Worm (Caenorhabditis elegans) whole organism, young adult: ENCODE measurements around the gene C38C5.1.

Source experiments
- F49E8.2 ChIP-seq: sonication (generic microtip); optimal IDR thresholded peaks from 3 replicates; lab custom pipeline; 2017; ENCODE audit warnings: missing genetic modification characterization, mild to moderate bottlenecking, missing compliant biosample characterization, antibody characterized with exemption, moderate library complexity; ENCODE audit not compliant: insufficient read depth
- T26A5.8 ChIP-seq: sonication (generic microtip); optimal IDR thresholded peaks from 2 replicates; lab custom pipeline; 2016; ENCODE audit warnings: missing genetic modification characterization, missing compliant biosample characterization
- bed-2 ChIP-seq: fragments of 200-800 bp; sonication (Bioruptor generic); IDR thresholded peaks from 2 replicates; pipeline ENCODE4 v1.3.6; 2022; ENCODE audit warnings: missing genetic modification reagents, missing genetic modification characterization, missing compliant biosample characterization
- ceh-40 ChIP-seq: fragments of 200-800 bp; sonication (Bioruptor generic); IDR thresholded peaks from 2 replicates; pipeline ENCODE4 v1.3.6; 2022; ENCODE audit warnings: missing genetic modification characterization, missing compliant biosample characterization
- die-1 ChIP-seq: sonication (generic microtip); optimal IDR thresholded peaks from 2 replicates; lab custom pipeline; 2016; ENCODE audit warnings: missing genotype, mild to moderate bottlenecking, missing genetic modification characterization, missing compliant biosample characterization
- lin-35 ChIP-seq, 3 experiments: fragments of 150-350 bp in 2 of 3; sonication (generic microtip) in 1 of 3; optimal IDR thresholded peaks; 2 replicates each; lab custom pipeline; 2014 to 2018; ENCODE audit warnings: missing biosample characterization in 3 of 3, missing genetic modification characterization in 3 of 3, missing genetic modification reagents in 3 of 3
- lin-40 ChIP-seq: sonication (generic microtip); optimal IDR thresholded peaks from 2 replicates; lab custom pipeline; 2016; ENCODE audit warnings: missing genetic modification characterization, mild to moderate bottlenecking, missing compliant biosample characterization, missing genotype, missing genetic modification reagents
- snpc-1.1 ChIP-seq: sonication (generic microtip); optimal IDR thresholded peaks from 2 replicates; lab custom pipeline; 2017; ENCODE audit warnings: missing genetic modification characterization, mild to moderate bottlenecking, missing compliant biosample characterization, antibody characterized with exemption, moderate library complexity, missing genotype, missing genetic modification reagents; ENCODE audit not compliant: insufficient read depth
- tlf-1 ChIP-seq: fragments of 200-800 bp; sonication (Bioruptor generic); optimal IDR thresholded peaks from 2 replicates; lab custom pipeline; 2018; ENCODE audit warnings: mild to moderate bottlenecking, missing genetic modification characterization, missing compliant biosample characterization
- unc-62 ChIP-seq: fragments of 150-350 bp; optimal IDR thresholded peaks from 2 replicates; lab custom pipeline; 2014; ENCODE audit warnings: missing biosample characterization, missing genetic modification reagents, missing genetic modification characterization

DNA sequence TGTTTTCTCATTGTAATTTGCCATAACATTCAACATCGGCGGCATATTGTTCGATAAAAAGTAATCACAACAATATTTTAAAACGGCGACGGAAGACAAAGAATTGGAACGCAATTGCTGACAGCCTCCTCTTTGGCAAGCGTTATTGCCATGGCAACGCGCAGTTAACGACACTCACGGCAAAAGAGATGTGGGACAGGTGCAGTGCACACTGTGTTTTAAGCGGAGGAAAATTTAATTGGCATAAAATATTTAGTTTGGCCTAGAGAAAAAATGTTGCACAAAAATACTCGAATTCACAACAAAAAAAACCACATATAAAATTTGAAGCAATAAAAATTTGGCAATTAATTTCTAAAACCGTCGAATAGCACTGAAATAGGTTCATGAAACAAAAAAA is 5.2 kb upstream of the C38C5.1 start, which contains the start of gene ifta-1:
- TF ChIP-seq ceh-40 (GFP tag; lab: Robert Waterston, UW) (no peak), F49E8.2 (tag; lab: Kevin White, UChicago) (no peak), lin-40 (no peak), unc-62 (GFP tag; lab: Kevin White, UChicago) (no peak), lin-35 (GFP tag; optimal IDR thresholded peaks at IDR 0.05; lab: Kevin White, UChicago) (no peak), T26A5.8 (tag; lab: Kevin White, UChicago) (no peak), die-1 (tag; lab: Kevin White, UChicago) (no peak), snpc-1.1 (tag; lab: Kevin White, UChicago) (no peak), tlf-1 (no peak), bed-2 (no peak)
